Fruit fly (Drosophila melanogaster): Measurements from ENCODE around the gene CG12219.

The CG12219 gene

dm6 chrX:6276590-6276989 is 24.5 kb downstream of the CG12219 start, which contains the start of gene CG3566 (continued):
- TF ChIP-seq nau (GFP tag; optimal IDR thresholded peaks at IDR 0.05) (no peak), unpg (GFP tag; optimal IDR thresholded peaks at IDR 0.05) (no peak), vvl (GFP tag; IDR thresholded peaks at IDR 0.05) (peak; percentile 33; the same call in 1 of the 2 replicates), slbo (GFP tag; IDR thresholded peaks at IDR 0.05) (no peak), gfzf (GFP tag; optimal IDR thresholded peaks at IDR 0.05) (peak; percentile 71), Med (GFP tag) (peak; percentile 51), wek (GFP tag; optimal IDR thresholded peaks at IDR 0.05) (no peak), knrl (GFP tag; IDR thresholded peaks at IDR 0.05; ENCODE audit: partially characterized antibody) (0 out of 3 replicates have a peak, but pooled peaks have one; percentile 12), btn (GFP tag; optimal IDR thresholded peaks at IDR 0.05) (no peak), Rfx (GFP tag; IDR thresholded peaks at IDR 0.05) (no peak), Stat92E (GFP tag; optimal IDR thresholded peaks at IDR 0.05) (no peak), E2f2 (GFP tag; IDR thresholded peaks at IDR 0.05) (0 out of 2 replicates have a peak, but pooled peaks have one; percentile 13), stwl (tag; optimal IDR thresholded peaks at IDR 0.05) (peak; percentile 38), CG8359 (GFP tag; optimal IDR thresholded peaks at IDR 0.05; ENCODE audit: borderline replicate concordance) (no peak), CG17385 (GFP tag; optimal IDR thresholded peaks at IDR 0.05) (no peak), CG12155 (GFP tag; optimal IDR thresholded peaks at IDR 0.05) (no peak), sob (GFP tag; IDR thresholded peaks at IDR 0.05) (peak; percentile 44; the same call in 1 of the 2 replicates), MESR4 (GFP tag; optimal IDR thresholded peaks at IDR 0.05) (peak; percentile 55), CG2712 (tag; optimal IDR thresholded peaks at IDR 0.05) (peak; percentile 10), lbe (GFP tag; optimal IDR thresholded peaks at IDR 0.05) (peak; percentile 11), bbx (GFP tag; IDR thresholded peaks at IDR 0.05; ENCODE audit: partially characterized antibody) (0 out of 2 replicates have a peak, but pooled peaks have one; percentile 16), CG6689 (GFP tag; IDR thresholded peaks at IDR 0.05) (no peak), pzg (GFP tag; optimal IDR thresholded peaks at IDR 0.05) (peak; percentile 59), crp (GFP tag; optimal IDR thresholded peaks at IDR 0.05) (peak in 1 of 2 experiments; percentile 40), cwo (GFP tag; optimal IDR thresholded peaks at IDR 0.05) (no peak), wdn (GFP tag; IDR thresholded peaks at IDR 0.05) (no peak), tap (tag; optimal IDR thresholded peaks at IDR 0.05) (no peak), D19A (tag; optimal IDR thresholded peaks at IDR 0.05) (peak; percentile 66), CG33213 (GFP tag; optimal IDR thresholded peaks at IDR 0.05) (no peak), CG9797 (GFP tag; optimal IDR thresholded peaks at IDR 0.05) (peak; percentile 63), Sin3A (optimal IDR thresholded peaks at IDR 0.05) (no peak), CG6683 (GFP tag; optimal IDR thresholded peaks at IDR 0.05) (no peak), CG42726 (GFP tag; IDR thresholded peaks at IDR 0.05; ENCODE audit: partially characterized antibody) (0 out of 2 replicates have a peak, but pooled peaks have one; percentile 10), pum (GFP tag; optimal IDR thresholded peaks at IDR 0.05) (no peak), CG18262 (tag; optimal IDR thresholded peaks at IDR 0.05) (peak; percentile 4), CG12659 (GFP tag; optimal IDR thresholded peaks at IDR 0.05) (peak; percentile 25), CG4617 (GFP tag; optimal IDR thresholded peaks at IDR 0.05; ENCODE audit: borderline replicate concordance) (peak; percentile 5), CG12219 (GFP tag; optimal IDR thresholded peaks at IDR 0.05) (no peak), CG7987 (GFP tag; optimal IDR thresholded peaks at IDR 0.05) (peak; percentile 11), CG15514 (GFP tag; optimal IDR thresholded peaks at IDR 0.05) (peak; percentile 17), CG2120 (GFP tag; optimal IDR thresholded peaks at IDR 0.05) (peak; percentile 0), exex (tag; optimal IDR thresholded peaks at IDR 0.05) (no peak), kah (GFP tag; optimal IDR thresholded peaks at IDR 0.05) (peak; percentile 52)
